Worm (Caenorhabditis elegans) whole organism, early embryonic: Measurements from ENCODE around the gene R10E11.9.

Experiments used
- aly-1 ChIP-seq: sonication (generic microtip); optimal IDR thresholded peaks from 2 replicates; lab custom pipeline; 2016; ENCODE audit warnings: missing genetic modification characterization, missing compliant biosample characterization
- ama-1 ChIP-seq: fragments of 150-350 bp; optimal IDR thresholded peaks from 2 replicates; lab custom pipeline; 2014
- sea-1 ChIP-seq: fragments of 200-800 bp; sonication (Bioruptor generic); conservative IDR thresholded peaks from 2 replicates; pipeline ENCODE4 v1.3.6; 2022; ENCODE audit warnings: missing genetic modification characterization, missing compliant biosample characterization
- tbx-37 ChIP-seq: fragments of 200-800 bp; sonication (Bioruptor generic); conservative IDR thresholded peaks from 2 replicates; pipeline ENCODE4 v1.3.6; 2022; ENCODE audit warnings: missing genetic modification reagents, missing genetic modification characterization, missing compliant biosample characterization
- tra-4 ChIP-seq: sonication (generic microtip); optimal IDR thresholded peaks from 2 replicates; lab custom pipeline; 2017; ENCODE audit warnings: missing genetic modification characterization, missing compliant biosample characterization

ce11 chrIII:9818763-9819162 is 25.3 kb upstream of the R10E11.9 start, which contains the start of gene panl-3:
- no peak for TF ChIP-seq ama-1 (lab: Kevin White, UChicago)
- peak; percentile 57 for TF ChIP-seq aly-1 (tag; lab: Kevin White, UChicago)
- TF ChIP-seq sea-1 (GFP tag; lab: Robert Waterston, UW): no peak
- no peak for TF ChIP-seq tra-4
- no peak for TF ChIP-seq tbx-37
